Fruit fly (Drosophila melanogaster) whole organism, prepupa: ENCODE results near the gene Alp12.
A peak's percentile ranks its signal among the peaks of the same experiment; 100 is the strongest.

Experiments used
- Blimp-1 ChIP-seq: fragments of 200-800 bp; sonication (Bioruptor generic); optimal IDR thresholded peaks from 3 replicates; lab custom pipeline; 2017; ENCODE audit warnings: missing biosample characterization, missing genetic modification characterization, mild to moderate bottlenecking, moderate library complexity, missing genetic modification reagents
- CG10631 ChIP-seq: fragments of 200-800 bp; sonication (Bioruptor generic); optimal IDR thresholded peaks from 2 replicates; lab custom pipeline; 2016; ENCODE audit warnings: missing biosample characterization, missing genetic modification characterization
- CG10669 ChIP-seq: fragments of 200-800 bp; sonication (Bioruptor generic); optimal IDR thresholded peaks from 3 replicates; lab custom pipeline; 2018; ENCODE audit warnings: missing biosample characterization, mild to moderate bottlenecking, missing genetic modification characterization, moderate library complexity
- CG11294 ChIP-seq: fragments of 200-800 bp; sonication (Bioruptor generic); IDR thresholded peaks from 2 replicates; pipeline ENCODE4 v1.3.6; 2022; ENCODE audit warnings: missing biosample characterization, missing genetic modification characterization
- CG11762 ChIP-seq: fragments of 200-800 bp; sonication (Bioruptor generic); optimal IDR thresholded peaks from 3 replicates; lab custom pipeline; 2016; ENCODE audit warnings: missing biosample characterization, missing genetic modification characterization; ENCODE audit not compliant: insufficient read depth
- CG15336 ChIP-seq: fragments of 200-800 bp; sonication (Bioruptor generic); IDR thresholded peaks from 2 replicates; pipeline ENCODE4 v1.3.6; 2022; ENCODE audit warnings: missing biosample characterization, missing genetic modification characterization
- CG3032 ChIP-seq: fragments of 200-800 bp; optimal IDR thresholded peaks from 2 replicates; lab custom pipeline; 2019; ENCODE audit warnings: missing biosample characterization, mild to moderate bottlenecking, missing genetic modification characterization, moderate library complexity
- CG31627 ChIP-seq: fragments of 200-800 bp; sonication (Bioruptor generic); optimal IDR thresholded peaks from 3 replicates; lab custom pipeline; 2016; ENCODE audit warnings: missing biosample characterization, missing genetic modification characterization
- CG34406 ChIP-seq: fragments of 200-800 bp; sonication (Bioruptor generic); optimal IDR thresholded peaks from 3 replicates; lab custom pipeline; 2016; ENCODE audit warnings: missing biosample characterization, missing genetic modification characterization
- CG4318 ChIP-seq: fragments of 200-800 bp; sonication (Bioruptor generic); optimal IDR thresholded peaks from 3 replicates; lab custom pipeline; 2017; ENCODE audit warnings: missing biosample characterization, mild to moderate bottlenecking, missing genetic modification characterization
- CG6163 ChIP-seq: fragments of 200-800 bp; sonication (Bioruptor generic); IDR thresholded peaks from 3 replicates; pipeline ENCODE4 v1.3.6; 2022; ENCODE audit warnings: missing biosample characterization, missing genetic modification characterization
- CG6276 ChIP-seq: fragments of 200-800 bp; sonication (Bioruptor generic); optimal IDR thresholded peaks from 2 replicates; lab custom pipeline; 2017; ENCODE audit warnings: missing biosample characterization, mild to moderate bottlenecking, missing genetic modification characterization
- CG6792 ChIP-seq: fragments of 200-800 bp; sonication (Bioruptor generic); optimal IDR thresholded peaks from 3 replicates; lab custom pipeline; 2016; ENCODE audit warnings: missing biosample characterization, missing genetic modification characterization
- CG6808 ChIP-seq: fragments of 200-800 bp; sonication (Bioruptor generic); optimal IDR thresholded peaks from 3 replicates; lab custom pipeline; 2017; ENCODE audit warnings: missing biosample characterization, missing genetic modification characterization, mild to moderate bottlenecking, moderate library complexity, missing genetic modification reagents
- CG6854 ChIP-seq: fragments of 200-800 bp; sonication (Bioruptor generic); optimal IDR thresholded peaks from 2 replicates; lab custom pipeline; 2017; ENCODE audit warnings: missing biosample characterization, mild to moderate bottlenecking, missing genetic modification characterization
- CG7368 ChIP-seq: fragments of 200-800 bp; sonication (Bioruptor generic); optimal IDR thresholded peaks from 3 replicates; lab custom pipeline; 2016; ENCODE audit warnings: missing biosample characterization, missing genetic modification characterization
- CG8319 ChIP-seq: fragments of 200-800 bp; sonication (Bioruptor generic); optimal IDR thresholded peaks from 3 replicates; lab custom pipeline; 2016; ENCODE audit warnings: missing biosample characterization, missing genetic modification characterization
- CG8632 ChIP-seq: fragments of 200-800 bp; sonication (Bioruptor generic); optimal IDR thresholded peaks from 3 replicates; lab custom pipeline; 2016; ENCODE audit warnings: missing biosample characterization, missing genetic modification characterization
- CG9139 ChIP-seq: fragments of 200-800 bp; sonication (Bioruptor generic); optimal IDR thresholded peaks from 3 replicates; lab custom pipeline; 2017; ENCODE audit warnings: missing biosample characterization, mild to moderate bottlenecking, missing genetic modification characterization
- Eip78C ChIP-seq: fragments of 200-800 bp; sonication (Bioruptor generic); peaks from one replicate; lab custom pipeline; 2016; ENCODE audit warnings: missing biosample characterization, missing genetic modification characterization
- Ets96B ChIP-seq: fragments of 200-800 bp; optimal IDR thresholded peaks from 2 replicates; lab custom pipeline; 2019; ENCODE audit warnings: missing biosample characterization, mild to moderate bottlenecking, missing genetic modification characterization, moderate library complexity
- Hr38 ChIP-seq: sonication (Bioruptor generic); optimal IDR thresholded peaks from 2 replicates; lab custom pipeline; 2016; ENCODE audit warnings: missing biosample characterization, missing genetic modification characterization
- Hr39 ChIP-seq: fragments of 200-800 bp; sonication (Bioruptor generic); optimal IDR thresholded peaks from 2 replicates; lab custom pipeline; 2016; ENCODE audit warnings: missing biosample characterization, missing genetic modification characterization
- Hr4 ChIP-seq: fragments of 200-800 bp; sonication (Bioruptor generic); optimal IDR thresholded peaks from 3 replicates; lab custom pipeline; 2016; ENCODE audit warnings: missing biosample characterization, missing genetic modification characterization
- Lpt ChIP-seq: fragments of 200-800 bp; sonication (Bioruptor generic); optimal IDR thresholded peaks from 3 replicates; lab custom pipeline; 2016; ENCODE audit warnings: missing biosample characterization, missing genetic modification characterization
- Met ChIP-seq: fragments of 200-800 bp; sonication (Bioruptor generic); optimal IDR thresholded peaks from 3 replicates; lab custom pipeline; 2016; ENCODE audit warnings: missing biosample characterization, missing genetic modification characterization
- OdsH ChIP-seq: fragments of 200-800 bp; sonication (Bioruptor generic); optimal IDR thresholded peaks from 3 replicates; lab custom pipeline; 2016; ENCODE audit warnings: missing biosample characterization, missing genetic modification characterization
- Sox102F ChIP-seq: fragments of 200-800 bp; sonication (Bioruptor generic); optimal IDR thresholded peaks from 2 replicates; lab custom pipeline; 2016; ENCODE audit warnings: missing biosample characterization, mild to moderate bottlenecking, missing genetic modification characterization
- Sox14 ChIP-seq: fragments of 200-800 bp; sonication (Bioruptor generic); optimal IDR thresholded peaks from 3 replicates; lab custom pipeline; 2016; ENCODE audit warnings: missing biosample characterization, missing genetic modification characterization
- Sox15 ChIP-seq: fragments of 200-800 bp; sonication (Bioruptor generic); optimal IDR thresholded peaks from 3 replicates; lab custom pipeline; 2016; ENCODE audit warnings: missing biosample characterization, missing genetic modification characterization
- achi ChIP-seq: fragments of 200-800 bp; sonication (Bioruptor generic); optimal IDR thresholded peaks from 3 replicates; lab custom pipeline; 2016; ENCODE audit warnings: missing biosample characterization, missing genetic modification characterization
- acj6 ChIP-seq: fragments of 200-800 bp; sonication (Bioruptor generic); optimal IDR thresholded peaks from 3 replicates; lab custom pipeline; 2016; ENCODE audit warnings: missing biosample characterization, missing genetic modification characterization
- dsx ChIP-seq: fragments of 200-800 bp; optimal IDR thresholded peaks from 3 replicates; lab custom pipeline; 2019; ENCODE audit warnings: missing biosample characterization, mild to moderate bottlenecking, missing genetic modification characterization, moderate library complexity; ENCODE audit not compliant: poor library complexity, severe bottlenecking
- eg ChIP-seq: fragments of 200-800 bp; sonication (Bioruptor generic); IDR thresholded peaks from 3 replicates; pipeline ENCODE4 v1.3.6; 2022; ENCODE audit warnings: missing biosample characterization, missing genetic modification characterization
- fd59A ChIP-seq: fragments of 200-800 bp; sonication (Bioruptor generic); optimal IDR thresholded peaks from 2 replicates; lab custom pipeline; 2017; ENCODE audit warnings: missing biosample characterization, mild to moderate bottlenecking, missing genetic modification characterization, missing genetic modification reagents
- fd85E ChIP-seq: fragments of 200-800 bp; sonication (Bioruptor generic); optimal IDR thresholded peaks from 3 replicates; lab custom pipeline; 2016; ENCODE audit warnings: missing biosample characterization, missing genetic modification characterization
- lz ChIP-seq: fragments of 200-800 bp; sonication (Bioruptor generic); optimal IDR thresholded peaks from 3 replicates; lab custom pipeline; 2016; ENCODE audit warnings: missing biosample characterization, missing genetic modification characterization
- net ChIP-seq: fragments of 200-800 bp; sonication (Bioruptor generic); optimal IDR thresholded peaks from 3 replicates; lab custom pipeline; 2016; ENCODE audit warnings: missing biosample characterization, missing genetic modification characterization
- pdm3 ChIP-seq: fragments of 200-800 bp; sonication (Bioruptor generic); optimal IDR thresholded peaks from 3 replicates; lab custom pipeline; 2016; ENCODE audit warnings: missing biosample characterization, missing genetic modification characterization
- salr ChIP-seq, 2 experiments: fragments of 200-800 bp; sonication (Bioruptor generic); optimal IDR thresholded peaks; 3 replicates each; lab custom pipeline; 2016 to 2018; ENCODE audit warnings: missing biosample characterization in 2 of 2, missing genetic modification characterization in 2 of 2, mild to moderate bottlenecking in 1 of 2
- spab ChIP-seq: fragments of 200-800 bp; sonication (Bioruptor generic); optimal IDR thresholded peaks from 2 replicates; lab custom pipeline; 2017; ENCODE audit warnings: missing biosample characterization, mild to moderate bottlenecking, missing genetic modification characterization, missing genetic modification reagents
- ss ChIP-seq, 2 experiments: fragments of 200-800 bp; sonication (Bioruptor generic); optimal IDR thresholded peaks; 2 replicates in 1 of 2; 3 replicates in 1 of 2; lab custom pipeline; 2017 to 2018; ENCODE audit warnings: mild to moderate bottlenecking in 2 of 2, missing biosample characterization in 2 of 2, missing genetic modification characterization in 2 of 2, moderate library complexity in 1 of 2
- svp ChIP-seq: fragments of 200-800 bp; sonication (Bioruptor generic); peaks from one replicate; lab custom pipeline; 2016; ENCODE audit warnings: missing biosample characterization, missing genetic modification characterization
- vri ChIP-seq: fragments of 200-800 bp; sonication (Bioruptor generic); optimal IDR thresholded peaks from 3 replicates; lab custom pipeline; 2016; ENCODE audit warnings: missing biosample characterization, mild to moderate bottlenecking, missing genetic modification characterization

Alp12 gene

DNA sequence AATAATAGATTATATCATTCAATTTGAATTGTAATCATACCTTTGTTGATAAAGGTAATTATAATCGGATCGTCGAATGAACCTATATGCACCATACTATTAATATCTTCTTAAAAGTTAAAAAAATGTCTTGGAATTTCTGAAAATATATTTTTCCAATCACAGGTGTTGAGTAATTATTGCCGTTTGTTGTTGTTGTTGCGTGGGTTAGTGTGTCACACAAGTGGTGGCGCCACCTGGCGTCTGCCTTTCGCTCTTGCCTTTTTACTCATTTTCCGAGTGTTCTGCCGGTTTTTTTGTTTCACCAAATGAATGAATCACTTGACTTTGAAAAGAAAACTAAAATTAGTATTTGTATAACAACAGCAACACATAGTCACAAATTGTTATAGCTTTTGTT, 8.7 kb upstream of the Alp12 start:
- TF ChIP-seq CG6163 (GFP tag; lab: Robert Waterston, UW) = no peak
- no peak for TF ChIP-seq Met (GFP tag; lab: Kevin White, UChicago)
- TF ChIP-seq net = no peak
- no peak for TF ChIP-seq Hr4 (GFP tag; lab: Kevin White, UChicago)
- no peak for TF ChIP-seq CG9139 (GFP tag; lab: Kevin White, UChicago)
- TF ChIP-seq Sox102F (GFP tag; lab: Kevin White, UChicago) = no peak
- no peak for TF ChIP-seq CG4318
- TF ChIP-seq salr (GFP tag; optimal IDR thresholded peaks at IDR 0.05; lab: Kevin White, UChicago) = no peak
- no peak for TF ChIP-seq Hr39 (GFP tag; lab: Kevin White, UChicago)
- no peak for TF ChIP-seq spab (GFP tag; lab: Kevin White, UChicago)
- TF ChIP-seq vri (GFP tag; lab: Kevin White, UChicago) = no peak
- TF ChIP-seq eg (GFP tag; lab: Robert Waterston, UW) = no peak
- TF ChIP-seq fd59A (GFP tag; lab: Kevin White, UChicago) = no peak
- TF ChIP-seq lz (GFP tag; lab: Kevin White, UChicago) = no peak
- no peak for TF ChIP-seq CG3032
- no peak for TF ChIP-seq Hr38 (GFP tag; lab: Kevin White, UChicago)

DNA sequence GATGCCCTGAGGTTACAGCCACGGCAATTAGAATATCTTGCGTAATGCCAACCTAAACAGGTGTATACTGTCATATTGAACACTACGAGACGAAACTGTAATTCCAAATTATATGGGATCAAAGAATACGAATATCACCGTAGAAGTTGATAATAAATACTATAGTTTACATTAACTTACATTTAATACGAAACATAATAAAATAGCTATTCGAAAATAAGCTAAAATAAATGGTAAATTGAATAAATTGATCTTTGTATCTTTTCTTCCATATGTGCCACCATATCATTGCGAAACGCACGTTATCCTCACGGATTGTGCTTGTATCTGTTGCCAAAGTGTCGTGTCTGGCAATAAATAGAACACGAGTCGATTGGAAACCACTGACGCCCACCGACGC, 8.0 kb upstream of the Alp12 start:
- TF ChIP-seq Ets96B (no peak), Hr39 (GFP tag; lab: Kevin White, UChicago) (no peak), Eip78C (GFP tag; lab: Kevin White, UChicago) (peak; percentile 17), fd59A (GFP tag; lab: Kevin White, UChicago) (no peak), pdm3 (no peak), fd85E (no peak), CG3032 (no peak), Lpt (GFP tag; lab: Kevin White, UChicago) (no peak), CG4318 (no peak), CG9139 (GFP tag; lab: Kevin White, UChicago) (no peak), CG7368 (GFP tag; lab: Kevin White, UChicago) (no peak), Hr38 (GFP tag; lab: Kevin White, UChicago) (no peak), CG8319 (no peak), CG15336 (0 out of 2 replicates have a peak, but pooled peaks have one; percentile 31), CG11294 (GFP tag; lab: Robert Waterston, UW) (no peak), CG10631 (GFP tag; lab: Kevin White, UChicago) (no peak), svp (GFP tag; lab: Kevin White, UChicago) (no peak), CG34406 (no peak)

DNA sequence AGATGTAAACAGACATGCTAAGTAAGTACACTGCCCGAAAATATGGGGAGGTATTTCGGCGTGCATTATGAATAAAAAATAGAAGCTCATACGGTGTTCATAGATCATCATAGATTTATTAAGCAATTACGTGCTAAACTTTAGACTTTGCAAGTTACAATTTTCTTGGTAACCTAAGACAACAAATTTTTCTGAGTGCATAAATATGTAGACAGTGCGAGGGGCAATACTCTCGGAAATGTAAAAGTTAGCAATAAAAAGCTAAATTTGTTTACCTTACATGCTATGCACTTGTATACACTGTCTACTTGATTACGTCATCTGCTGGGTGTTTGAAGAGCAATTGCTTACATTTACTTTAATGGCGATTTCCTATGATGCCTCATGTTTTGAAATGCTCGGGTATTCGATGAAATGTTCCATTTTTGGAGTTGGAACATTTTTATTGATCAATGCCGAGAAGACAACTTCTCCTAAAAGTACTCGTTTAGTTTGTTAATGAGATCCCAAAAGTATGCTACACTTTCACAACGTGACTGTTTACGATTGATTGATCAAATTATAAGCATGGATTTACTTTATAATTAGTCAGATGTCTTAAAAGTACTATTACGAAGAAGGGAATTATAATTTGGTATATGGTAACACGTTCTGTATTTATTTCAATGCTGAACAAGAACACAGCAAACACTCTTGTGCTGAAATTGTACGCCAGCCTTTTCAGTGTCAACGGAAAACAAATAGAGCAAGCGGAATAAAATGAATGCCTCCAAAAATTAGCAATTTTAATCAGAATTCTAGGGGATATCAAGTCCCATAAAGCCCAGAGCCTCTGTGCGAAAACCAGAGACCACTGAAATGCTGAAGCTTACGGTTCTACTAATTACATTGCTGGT, 7.0 kb upstream of the Alp12 start, which contains the start of gene Lectin-galC1:
Gene Lectin-galC1 (plus strand): TSS at position 846 of the 896 bp plus-strand sequence.
- peak; percentile 61 for TF ChIP-seq CG6276 (GFP tag; lab: Kevin White, UChicago)
- TF ChIP-seq Ets96B = no peak
- TF ChIP-seq CG6808 (GFP tag; lab: Kevin White, UChicago) = no peak
- peak; percentile 72 for TF ChIP-seq achi (GFP tag; lab: Kevin White, UChicago)
- peak; percentile 49 for TF ChIP-seq acj6 (GFP tag; lab: Kevin White, UChicago)
- peak; percentile 28 for TF ChIP-seq Hr39 (GFP tag; lab: Kevin White, UChicago)
- TF ChIP-seq CG11762 (GFP tag; lab: Kevin White, UChicago) = peak; percentile 35
- peak; percentile 66 for TF ChIP-seq Lpt (GFP tag; lab: Kevin White, UChicago)
- TF ChIP-seq lz (GFP tag; lab: Kevin White, UChicago) = peak; percentile 30
- peak; percentile 4 for TF ChIP-seq CG10669
- TF ChIP-seq CG8632 = no peak
- TF ChIP-seq Sox15 (GFP tag; lab: Kevin White, UChicago) = no peak
- TF ChIP-seq Hr4 (GFP tag; lab: Kevin White, UChicago) = peak; percentile 80
- no peak for TF ChIP-seq CG6854
- peak; percentile 49 for TF ChIP-seq CG4318
- TF ChIP-seq salr (GFP tag; optimal IDR thresholded peaks at IDR 0.05; lab: Kevin White, UChicago) = peak in 1 of 2 experiments; percentile 33
- peak; percentile 61 for TF ChIP-seq pdm3
- TF ChIP-seq CG6792 (GFP tag; lab: Kevin White, UChicago) = peak; percentile 12
- peak; percentile 78 for TF ChIP-seq OdsH (GFP tag; lab: Kevin White, UChicago)
- no peak for TF ChIP-seq CG9139 (GFP tag; lab: Kevin White, UChicago)
- TF ChIP-seq dsx = no peak
- peak; percentile 85 for TF ChIP-seq CG15336
- TF ChIP-seq CG31627 (GFP tag; lab: Kevin White, UChicago) = peak; percentile 36
- TF ChIP-seq Blimp-1 (GFP tag; lab: Kevin White, UChicago) = no peak
- TF ChIP-seq Sox14 (GFP tag; lab: Kevin White, UChicago) = peak; percentile 50
- no peak for TF ChIP-seq ss (GFP tag; optimal IDR thresholded peaks at IDR 0.05; lab: Kevin White, UChicago)
- no peak for TF ChIP-seq Sox102F (GFP tag; lab: Kevin White, UChicago)
- TF ChIP-seq Eip78C (GFP tag; lab: Kevin White, UChicago) = peak; percentile 76
- no peak for TF ChIP-seq CG8319
